Worm (Caenorhabditis elegans) whole organism, early embryonic: ENCODE results near the gene kgb-1.

ENCODE experiments used
- ama-1 ChIP-seq: fragments of 150-350 bp; optimal IDR thresholded peaks from 2 replicates; lab custom pipeline; 2014
- flt-1 ChIP-seq: fragments of 200-800 bp; sonication (Bioruptor generic); IDR thresholded peaks from 2 replicates; pipeline ENCODE4 v1.3.6; 2022; ENCODE audit warnings: missing genetic modification characterization, missing compliant biosample characterization
- pes-1 ChIP-seq: fragments of 200-800 bp; sonication (Bioruptor generic); IDR thresholded peaks from 2 replicates; pipeline ENCODE4 v1.3.6; 2022; ENCODE audit warnings: missing genetic modification reagents, missing genetic modification characterization, missing compliant biosample characterization
- tbx-37 ChIP-seq: fragments of 200-800 bp; sonication (Bioruptor generic); conservative IDR thresholded peaks from 2 replicates; pipeline ENCODE4 v1.3.6; 2022; ENCODE audit warnings: missing genetic modification reagents, missing genetic modification characterization, missing compliant biosample characterization

- TF ChIP-seq ama-1 (lab: Kevin White, UChicago) = no peak
- no peak for TF ChIP-seq pes-1 (GFP tag; lab: Robert Waterston, UW)
- no peak for TF ChIP-seq flt-1 (GFP tag; lab: Robert Waterston, UW)
- no peak for TF ChIP-seq tbx-37
These were observed 30.7 kb upstream of the kgb-1 start, which contains the start of gene hum-8 for ce11 chrIV:440509-440908.
